Fruit fly (Drosophila melanogaster) whole organism, embryonic: ENCODE measurements around the gene pyx.
A peak's percentile ranks its signal among the peaks of the same experiment; 100 is the strongest.

Experiments used
- BtbVII ChIP-seq: fragments of 200-800 bp; sonication (Bioruptor generic); optimal IDR thresholded peaks from 3 replicates; lab custom pipeline; 2017; ENCODE audit warnings: missing biosample characterization, mild to moderate bottlenecking, missing genetic modification characterization
- CG10209 ChIP-seq: fragments of 200-800 bp; sonication (Bioruptor generic); optimal IDR thresholded peaks from 3 replicates; lab custom pipeline; 2017; ENCODE audit warnings: missing biosample characterization, mild to moderate bottlenecking, missing genetic modification characterization, missing genetic modification reagents
- CG11695 ChIP-seq: fragments of 200-800 bp; sonication (Bioruptor generic); IDR thresholded peaks from 3 replicates; pipeline ENCODE4 v1.3.6; 2022; ENCODE audit warnings: missing biosample characterization, missing genetic modification characterization
- CG12769 ChIP-seq: fragments of 200-800 bp; sonication (Bioruptor generic); optimal IDR thresholded peaks from 2 replicates; lab custom pipeline; 2019; ENCODE audit warnings: missing biosample characterization, mild to moderate bottlenecking, missing genetic modification characterization, moderate library complexity
- CG13287 ChIP-seq: fragments of 200-800 bp; sonication (Bioruptor generic); IDR thresholded peaks from 2 replicates; pipeline ENCODE4 v1.3.6; 2022; ENCODE audit warnings: missing biosample characterization, missing genetic modification characterization; ENCODE audit not compliant: partially characterized antibody
- CG13894 ChIP-seq: fragments of 200-800 bp; sonication (Bioruptor generic); optimal IDR thresholded peaks from 3 replicates; lab custom pipeline; 2018; ENCODE audit warnings: missing biosample characterization, mild to moderate bottlenecking, missing genetic modification characterization, moderate library complexity
- CG14014 ChIP-seq: fragments of 200-800 bp; sonication (Bioruptor generic); IDR thresholded peaks from 2 replicates; pipeline ENCODE4 v1.3.6; 2022; ENCODE audit warnings: missing biosample characterization, missing genetic modification characterization
- CG16815 ChIP-seq: fragments of 200-800 bp; sonication (Bioruptor generic); optimal IDR thresholded peaks from 3 replicates; lab custom pipeline; 2017; ENCODE audit warnings: missing biosample characterization, mild to moderate bottlenecking, missing genetic modification characterization
- CG3163 ChIP-seq: fragments of 200-800 bp; sonication (Bioruptor generic); optimal IDR thresholded peaks from 3 replicates; lab custom pipeline; 2016; ENCODE audit warnings: missing biosample characterization, missing genetic modification characterization
- CG4360 ChIP-seq: fragments of 200-800 bp; sonication (Bioruptor generic); IDR thresholded peaks from 2 replicates; pipeline ENCODE4 v1.3.6; 2022; ENCODE audit warnings: missing biosample characterization, missing genetic modification characterization
- CG6765 ChIP-seq: fragments of 200-800 bp; sonication (Bioruptor generic); optimal IDR thresholded peaks from 3 replicates; lab custom pipeline; 2017; ENCODE audit warnings: missing biosample characterization, mild to moderate bottlenecking, missing genetic modification characterization
- CG9437 ChIP-seq: fragments of 200-800 bp; sonication (Bioruptor generic); optimal IDR thresholded peaks from 2 replicates; lab custom pipeline; 2018; ENCODE audit warnings: missing biosample characterization, mild to moderate bottlenecking, missing genetic modification characterization
- Deaf1 ChIP-seq: fragments of 200-800 bp; optimal IDR thresholded peaks from 3 replicates; lab custom pipeline; 2019; ENCODE audit warnings: missing biosample characterization, mild to moderate bottlenecking, missing genetic modification characterization, moderate library complexity
- Ets65A ChIP-seq: fragments of 200-800 bp; sonication (Bioruptor generic); peaks from one replicate; lab custom pipeline; 2016; ENCODE audit warnings: missing biosample characterization, missing genetic modification characterization
- Lim3 ChIP-seq: fragments of 200-800 bp; sonication (Bioruptor generic); IDR thresholded peaks from 2 replicates; pipeline ENCODE4 v1.3.6; 2022; ENCODE audit warnings: missing biosample characterization, missing genetic modification characterization
- Lpt ChIP-seq: fragments of >200 bp; optimal IDR thresholded peaks from 2 replicates; lab custom pipeline; 2018; ENCODE audit warnings: missing biosample characterization, missing genetic modification characterization
- Optix ChIP-seq: fragments of 200-800 bp; sonication (Bioruptor generic); IDR thresholded peaks from 3 replicates; pipeline ENCODE4 v1.3.6; 2022; ENCODE audit warnings: missing biosample characterization, missing genetic modification characterization
- Spps ChIP-seq: fragments of 200-800 bp; sonication (Bioruptor generic); optimal IDR thresholded peaks from 2 replicates; lab custom pipeline; 2018; ENCODE audit warnings: missing biosample characterization, mild to moderate bottlenecking, missing genetic modification characterization
- Trl ChIP-seq, 3 experiments: fragments of >200 bp in 2 of 3; fragments of 200-800 bp in 1 of 3; sonication (Bioruptor generic) in 1 of 3; optimal IDR thresholded peaks; 2 replicates in 1 of 3; 3 replicates in 2 of 3; lab custom pipeline; 2016 to 2017; ENCODE audit warnings: missing biosample characterization in 1 of 3, missing genetic modification characterization in 1 of 3
- Vsx1 ChIP-seq: fragments of 200-800 bp; sonication (Bioruptor generic); optimal IDR thresholded peaks from 2 replicates; lab custom pipeline; 2017; ENCODE audit warnings: missing biosample characterization, mild to moderate bottlenecking, missing genetic modification characterization, missing genetic modification reagents
- YL-1 ChIP-seq: fragments of 200-800 bp; sonication (Bioruptor generic); optimal IDR thresholded peaks from 3 replicates; lab custom pipeline; 2017; ENCODE audit warnings: missing biosample characterization, mild to moderate bottlenecking, missing genetic modification characterization
- chinmo ChIP-seq: fragments of 200-800 bp; sonication (Bioruptor generic); IDR thresholded peaks from 4 replicates; pipeline ENCODE4 v1.3.6; 2022; ENCODE audit warnings: missing biosample characterization, missing genetic modification characterization; ENCODE audit not compliant: partially characterized antibody
- ci ChIP-seq: fragments of 200-800 bp; sonication (Bioruptor generic); IDR thresholded peaks from 3 replicates; pipeline ENCODE4 v1.3.6; 2022; ENCODE audit warnings: missing biosample characterization, missing genetic modification characterization
- kah ChIP-seq: fragments of 200-800 bp; sonication (Bioruptor generic); optimal IDR thresholded peaks from 2 replicates; lab custom pipeline; 2018; ENCODE audit warnings: missing biosample characterization, mild to moderate bottlenecking, missing genetic modification characterization
- kni ChIP-seq: fragments of 200-800 bp; sonication (Bioruptor generic); optimal IDR thresholded peaks from 3 replicates; lab custom pipeline; 2017; ENCODE audit warnings: mild to moderate bottlenecking, missing biosample characterization, missing genetic modification reagents, missing genetic modification characterization
- lab ChIP-seq: fragments of 200-800 bp; sonication (Bioruptor generic); optimal IDR thresholded peaks from 3 replicates; lab custom pipeline; 2017; ENCODE audit warnings: missing biosample characterization, missing genetic modification characterization, mild to moderate bottlenecking, moderate library complexity, missing genetic modification reagents
- nom ChIP-seq: fragments of 200-800 bp; sonication (Bioruptor generic); optimal IDR thresholded peaks from 2 replicates; lab custom pipeline; 2017; ENCODE audit warnings: missing biosample characterization, missing genetic modification characterization, mild to moderate bottlenecking, moderate library complexity, missing genetic modification reagents
- oc ChIP-seq: fragments of 200-800 bp; sonication (Bioruptor generic); optimal IDR thresholded peaks from 2 replicates; lab custom pipeline; 2018; ENCODE audit warnings: missing biosample characterization, mild to moderate bottlenecking, missing genetic modification characterization, moderate library complexity
- pros ChIP-seq: fragments of 200-800 bp; sonication (Bioruptor generic); optimal IDR thresholded peaks from 3 replicates; lab custom pipeline; 2019; ENCODE audit warnings: missing biosample characterization, mild to moderate bottlenecking, missing genetic modification characterization, moderate library complexity
- row ChIP-seq: fragments of 200-800 bp; sonication (Bioruptor generic); IDR thresholded peaks from 3 replicates; pipeline ENCODE4 v1.3.6; 2022; ENCODE audit warnings: missing biosample characterization, missing genetic modification characterization
- sens ChIP-seq: fragments of 200-800 bp; sonication (Bioruptor generic); peaks from one replicate; lab custom pipeline; 2016; ENCODE audit warnings: missing biosample characterization, missing genetic modification characterization
- slou ChIP-seq: fragments of 200-800 bp; sonication (Bioruptor generic); optimal IDR thresholded peaks from 3 replicates; lab custom pipeline; 2016; ENCODE audit warnings: missing biosample characterization, missing genetic modification characterization
- ttk ChIP-seq: fragments of 200-800 bp; sonication (Bioruptor generic); IDR thresholded peaks from 2 replicates; pipeline ENCODE4 v2.1.2; 2022; ENCODE audit warnings: missing biosample characterization, missing genetic modification characterization
- tup ChIP-seq: fragments of 200-800 bp; sonication (Bioruptor generic); optimal IDR thresholded peaks from 2 replicates; lab custom pipeline; 2016; ENCODE audit warnings: missing biosample characterization, mild to moderate bottlenecking, missing genetic modification characterization, moderate library complexity
- vvl ChIP-seq: fragments of 200-800 bp; sonication (Bioruptor generic); IDR thresholded peaks from 2 replicates; pipeline ENCODE4 v1.3.6; 2022; ENCODE audit warnings: missing biosample characterization, missing genetic modification characterization
- z ChIP-seq: fragments of 200-800 bp; sonication (Bioruptor generic); IDR thresholded peaks from 3 replicates; pipeline ENCODE4 v1.3.6; 2022; ENCODE audit warnings: missing biosample characterization, missing genetic modification characterization
- zfh1 ChIP-seq: fragments of 200-800 bp; sonication (Bioruptor generic); IDR thresholded peaks from 3 replicates; pipeline ENCODE4 v1.3.6; 2022; ENCODE audit warnings: missing biosample characterization, missing genetic modification characterization

Gene pyx

DNA sequence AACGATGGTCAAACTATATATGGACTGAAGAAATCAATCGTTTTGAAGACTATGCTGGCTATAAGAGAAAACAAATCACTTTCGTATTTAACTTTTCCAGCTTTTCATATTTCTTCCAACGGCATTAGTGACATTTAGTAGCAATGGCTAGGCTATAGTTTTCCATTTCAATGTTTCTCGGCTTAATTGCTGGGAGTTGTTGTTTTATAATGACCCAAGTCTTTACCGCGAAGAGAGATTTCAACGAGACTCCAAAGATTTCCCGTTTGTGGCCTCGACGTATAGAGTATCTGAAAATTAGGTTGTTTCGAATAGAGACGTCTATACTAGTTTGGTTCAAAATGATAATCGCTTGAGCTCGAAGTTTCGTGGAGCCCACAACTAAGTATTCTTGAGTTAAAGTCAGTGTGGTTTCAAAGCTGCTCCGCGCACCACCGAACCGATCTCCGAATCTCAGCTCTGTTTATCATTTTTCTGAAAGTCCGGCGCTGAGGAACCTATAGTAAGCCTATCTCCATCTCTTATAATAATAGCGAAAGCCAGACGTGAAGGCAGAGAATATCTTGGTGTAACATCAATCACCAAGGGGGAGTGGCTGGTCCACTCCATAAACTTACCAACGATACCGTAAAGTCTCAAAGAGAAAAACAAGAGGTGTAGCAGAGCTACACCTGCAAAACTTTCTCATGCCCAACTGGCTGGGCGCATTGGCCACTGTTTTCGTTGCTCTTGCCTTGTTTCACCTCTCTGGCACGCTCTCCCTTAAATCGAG, 43.2 kb downstream of the pyx start, which contains the start of gene CG13875 (continued):
- peak; percentile 28 for TF ChIP-seq lab
- peak; percentile 64 for TF ChIP-seq CG13894
- no peak for TF ChIP-seq CG14014 (GFP tag; lab: Robert Waterston, UW)
- TF ChIP-seq z (GFP tag; lab: Robert Waterston, UW) = peak; percentile 81
- peak; percentile 4 for TF ChIP-seq BtbVII (GFP tag; lab: Kevin White, UChicago)
- TF ChIP-seq pros = peak; percentile 84
- no peak for TF ChIP-seq kah (GFP tag; lab: Kevin White, UChicago)
- TF ChIP-seq YL-1 = no peak
- TF ChIP-seq CG4360 (GFP tag; lab: Robert Waterston, UW) = no peak
- peak; percentile 72 for TF ChIP-seq Trl (optimal IDR thresholded peaks at IDR 0.05; lab: Kevin White, UChicago)
- TF ChIP-seq Trl (GFP tag; optimal IDR thresholded peaks at IDR 0.05; lab: Kevin White, UChicago) = no peak
- TF ChIP-seq kni (GFP tag; lab: Kevin White, UChicago) = peak; percentile 76
- TF ChIP-seq chinmo (GFP tag; lab: Robert Waterston, UW) = peak; percentile 78; the same call in 2 of the 4 replicates
- no peak for TF ChIP-seq tup (GFP tag; lab: Kevin White, UChicago)
- 0 out of 3 replicates have a peak, but pooled peaks have one; percentile 21 for TF ChIP-seq row (GFP tag; lab: Robert Waterston, UW)
- no peak for TF ChIP-seq slou (GFP tag; lab: Kevin White, UChicago)
- no peak for TF ChIP-seq Lpt
- TF ChIP-seq Optix (GFP tag; lab: Robert Waterston, UW) = no peak
- peak; percentile 77 for TF ChIP-seq CG12769 (tag; lab: Kevin White, UChicago)
- TF ChIP-seq CG6765 (GFP tag; lab: Kevin White, UChicago) = no peak
- peak; percentile 42 for TF ChIP-seq oc
- TF ChIP-seq CG16815 (GFP tag; lab: Kevin White, UChicago) = no peak
- TF ChIP-seq nom = peak; percentile 56
- TF ChIP-seq ttk = no peak
- TF ChIP-seq zfh1 (GFP tag; lab: Robert Waterston, UW) = no peak
- TF ChIP-seq CG3163 = peak; percentile 95
- TF ChIP-seq CG11695 (GFP tag; lab: Robert Waterston, UW) = peak; percentile 11; the same call in 1 of the 3 replicates
- TF ChIP-seq Deaf1 = peak; percentile 35
- peak; percentile 51; the same call in 1 of the 3 replicates for TF ChIP-seq ci
- peak; percentile 38 for TF ChIP-seq CG13287 (GFP tag; lab: Robert Waterston, UW)

DNA sequence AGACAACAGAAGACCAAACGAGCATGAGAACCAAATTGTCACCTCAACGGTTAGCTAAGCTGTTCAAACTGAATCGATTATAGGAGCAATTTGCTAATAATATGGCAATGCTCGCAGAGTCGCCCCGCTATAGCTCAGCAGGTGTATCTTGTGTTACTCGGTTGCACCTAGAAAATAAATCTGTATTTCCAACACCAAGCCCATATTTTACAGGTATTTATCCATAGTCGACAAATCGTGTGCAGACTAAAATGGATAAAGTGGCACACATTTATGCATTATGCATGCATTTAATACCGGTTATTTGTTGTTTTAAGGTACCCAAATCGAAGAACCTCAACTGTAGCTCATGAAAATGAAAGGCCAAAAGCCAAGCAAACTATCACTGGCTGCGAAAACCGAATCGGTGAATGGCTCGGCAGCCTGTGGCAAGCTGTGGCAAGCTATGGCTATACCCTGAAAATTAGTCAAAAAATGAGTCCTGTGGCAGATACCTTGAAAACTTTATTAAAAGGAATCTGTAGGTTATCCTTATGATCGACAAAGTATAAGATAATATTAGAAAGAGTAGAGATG, 43.9 kb downstream of the pyx start, which contains the start of gene Vdup1:
Vdup1 (minus strand) TSS at position 51 of the 576 bp plus-strand sequence.
- TF ChIP-seq Spps (tag; lab: Kevin White, UChicago) = no peak
- TF ChIP-seq vvl = peak; percentile 80
- TF ChIP-seq Trl (optimal IDR thresholded peaks at IDR 0.05; lab: Kevin White, UChicago) = no peak
- TF ChIP-seq Trl (GFP tag; optimal IDR thresholded peaks at IDR 0.05; lab: Kevin White, UChicago) = no peak
- peak; percentile 62 for TF ChIP-seq Ets65A (GFP tag; lab: Kevin White, UChicago)
- TF ChIP-seq sens (GFP tag; lab: Kevin White, UChicago) = peak; percentile 70
- no peak for TF ChIP-seq Lim3 (GFP tag; lab: Robert Waterston, UW)
- TF ChIP-seq Vsx1 (GFP tag; lab: Kevin White, UChicago) = no peak
- TF ChIP-seq CG9437 (GFP tag; lab: Kevin White, UChicago) = no peak
- TF ChIP-seq CG10209 (GFP tag; lab: Kevin White, UChicago) = no peak
